Worm (Caenorhabditis elegans) whole organism, mixed stage, embryonic: ENCODE data around the gene C53A3.4.

Experiments
- snpc-4 ChIP-seq: fragments of 150-350 bp; optimal IDR thresholded peaks from 2 replicates; lab custom pipeline; 2014; ENCODE audit warnings: missing biosample characterization, missing genetic modification characterization
- unc-62 ChIP-seq: fragments of 150-350 bp; optimal IDR thresholded peaks from 2 replicates; lab custom pipeline; 2014; ENCODE audit warnings: missing biosample characterization, missing genetic modification reagents, missing genetic modification characterization
- ztf-11 ChIP-seq: fragments of 150-350 bp; optimal IDR thresholded peaks from 2 replicates; lab custom pipeline; 2014; ENCODE audit warnings: missing biosample characterization, missing genetic modification characterization

DNA sequence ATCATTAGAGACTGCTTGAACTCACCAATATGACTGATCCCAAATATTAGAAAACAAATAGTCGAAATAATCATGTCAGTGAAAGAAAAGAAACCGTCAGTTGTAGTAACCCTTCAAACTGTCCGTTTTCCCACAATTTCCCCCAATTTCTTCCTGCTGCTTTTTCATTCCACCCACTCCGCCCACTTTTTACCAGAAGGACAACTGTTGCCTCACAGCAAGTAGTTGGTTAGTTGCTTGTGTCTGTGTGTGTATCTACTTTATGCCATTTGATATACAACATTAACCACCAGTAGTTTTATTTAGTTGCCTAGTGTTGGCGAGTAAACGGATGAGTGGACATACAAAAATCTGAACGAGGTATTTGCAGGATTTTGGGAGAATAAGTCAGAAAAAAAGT lies 42.2 kb downstream of the C53A3.4 start, which contains the start of gene K09H11.9:
- no peak for TF ChIP-seq snpc-4 (tag; lab: Kevin White, UChicago)
- no peak for TF ChIP-seq unc-62 (GFP tag; lab: Kevin White, UChicago)
- TF ChIP-seq ztf-11 (tag; lab: Kevin White, UChicago): no peak
